Fruit fly (Drosophila melanogaster): ENCODE data around the gene Rcd4.

The Rcd4 gene

dm6 chr2L:8382646-8383045 is at the start of gene Rcd4, which contains the start of gene CG13392 (continued):
- no peak for TF ChIP-seq sc (optimal IDR thresholded peaks at IDR 0.05)
- TF ChIP-seq sc (GFP tag; optimal IDR thresholded peaks at IDR 0.05), result no peak
- TF ChIP-seq CG42726 (GFP tag; IDR thresholded peaks at IDR 0.05; ENCODE audit: partially characterized antibody), result no peak
- TF ChIP-seq esg (GFP tag; conservative IDR thresholded peaks at IDR 0.05), result 0 out of 2 replicates have a peak, but pooled peaks have one; percentile 6
- TF ChIP-seq CG14860 (GFP tag; IDR thresholded peaks at IDR 0.05; ENCODE audit: partially characterized antibody), result peak; percentile 44; the same call in 2 of the 3 replicates
- peak; percentile 43; the same call in 1 of the 2 replicates for TF ChIP-seq klu (GFP tag; IDR thresholded peaks at IDR 0.05)
- no peak for TF ChIP-seq Sox100B (GFP tag; optimal IDR thresholded peaks at IDR 0.05)
- TF ChIP-seq CG10654 (GFP tag; optimal IDR thresholded peaks at IDR 0.05), result no peak
- TF ChIP-seq sob (GFP tag; IDR thresholded peaks at IDR 0.05), result peak; percentile 91
- TF ChIP-seq CG6854 (GFP tag; optimal IDR thresholded peaks at IDR 0.05), result no peak
- no peak for TF ChIP-seq CG7357 (GFP tag; IDR thresholded peaks at IDR 0.05)
- TF ChIP-seq org-1 (GFP tag; optimal IDR thresholded peaks at IDR 0.05), result peak; percentile 20
- TF ChIP-seq MBD-R2 (GFP tag; IDR thresholded peaks at IDR 0.05), result peak; percentile 95
- TF ChIP-seq CG8944 (GFP tag; optimal IDR thresholded peaks at IDR 0.05), result peak; percentile 56
- TF ChIP-seq disco-r (GFP tag; optimal IDR thresholded peaks at IDR 0.05), result peak; percentile 12
- TF ChIP-seq gsb (GFP tag; IDR thresholded peaks at IDR 0.05), result 0 out of 2 replicates have a peak, but pooled peaks have one; percentile 13
- peak; percentile 71 for TF ChIP-seq Dbx (GFP tag; IDR thresholded peaks at IDR 0.05)
- peak; percentile 64 for TF ChIP-seq CG3163 (GFP tag; optimal IDR thresholded peaks at IDR 0.05)
- TF ChIP-seq crol (GFP tag; IDR thresholded peaks at IDR 0.05), result no peak
- peak; percentile 14; the same call in 1 of the 3 replicates for TF ChIP-seq CG14050 (GFP tag; IDR thresholded peaks at IDR 0.05)
- peak; percentile 39 for TF ChIP-seq CG10979 (tag; optimal IDR thresholded peaks at IDR 0.05)
- TF ChIP-seq CG12942 (GFP tag; optimal IDR thresholded peaks at IDR 0.05), result peak; percentile 71
- no peak for TF ChIP-seq Six4 (GFP tag; optimal IDR thresholded peaks at IDR 0.05)
- TF ChIP-seq fd3F (GFP tag; optimal IDR thresholded peaks at IDR 0.05), result peak; percentile 16
- peak; percentile 79 for TF ChIP-seq CHES-1-like (GFP tag; optimal IDR thresholded peaks at IDR 0.05)
- TF ChIP-seq h (optimal IDR thresholded peaks at IDR 0.05), result no peak
- no peak for TF ChIP-seq CG14667 (GFP tag; IDR thresholded peaks at IDR 0.05)
- TF ChIP-seq Optix (GFP tag; IDR thresholded peaks at IDR 0.05), result 0 out of 3 replicates have a peak, but pooled peaks have one; percentile 25
- peak; percentile 67 for TF ChIP-seq CG12071 (GFP tag; optimal IDR thresholded peaks at IDR 0.05)
- TF ChIP-seq tgo (GFP tag; IDR thresholded peaks at IDR 0.05), result 0 out of 3 replicates have a peak, but pooled peaks have one; percentile 20
- no peak for TF ChIP-seq CG5953 (GFP tag; IDR thresholded peaks at IDR 0.05)
- no peak for TF ChIP-seq CG2889 (GFP tag; IDR thresholded peaks at IDR 0.05)
- TF ChIP-seq Hand (GFP tag; optimal IDR thresholded peaks at IDR 0.05), result no peak
- peak; percentile 71 for TF ChIP-seq shn (GFP tag; optimal IDR thresholded peaks at IDR 0.05)
- no peak for TF ChIP-seq sima (GFP tag; optimal IDR thresholded peaks at IDR 0.05)
- 0 out of 2 replicates have a peak, but pooled peaks have one; percentile 33 for TF ChIP-seq sisA (GFP tag; IDR thresholded peaks at IDR 0.05)
- peak; percentile 74 for TF ChIP-seq fu2 (GFP tag; optimal IDR thresholded peaks at IDR 0.05)
- TF ChIP-seq tll (GFP tag; optimal IDR thresholded peaks at IDR 0.05), result no peak
- TF ChIP-seq crp (GFP tag; optimal IDR thresholded peaks at IDR 0.05), result peak; percentile 60 to 91
- TF ChIP-seq MTF-1 (GFP tag; optimal IDR thresholded peaks at IDR 0.05; ENCODE audit: borderline replicate concordance), result peak; percentile 13
- TF ChIP-seq CG16863 (GFP tag; optimal IDR thresholded peaks at IDR 0.05), result peak; percentile 66
- TF ChIP-seq Oli (tag; optimal IDR thresholded peaks at IDR 0.05), result no peak
- TF ChIP-seq CG8359 (GFP tag; optimal IDR thresholded peaks at IDR 0.05; ENCODE audit: borderline replicate concordance), result no peak
- TF ChIP-seq CoRest (tag; optimal IDR thresholded peaks at IDR 0.05), result peak; percentile 55
- no peak for TF ChIP-seq gcm (GFP tag; optimal IDR thresholded peaks at IDR 0.05)
- no peak for TF ChIP-seq CG11696 (GFP tag; IDR thresholded peaks at IDR 0.05)
- no peak for TF ChIP-seq cato (GFP tag; optimal IDR thresholded peaks at IDR 0.05; ENCODE audit: borderline replicate concordance)
- TF ChIP-seq Taf1 (GFP tag; IDR thresholded peaks at IDR 0.05), result peak; percentile 58
- peak; percentile 25 for TF ChIP-seq CG7928 (GFP tag; optimal IDR thresholded peaks at IDR 0.05)
- TF ChIP-seq Mad (GFP tag; optimal IDR thresholded peaks at IDR 0.05), result peak; percentile 71
- no peak for TF ChIP-seq Poxn (GFP tag; IDR thresholded peaks at IDR 0.05)

All from whole organism, embryonic.